Worm (Caenorhabditis elegans): ENCODE measurements around the gene K08D8.5.

- TF ChIP-seq C38D4.7 (GFP tag; optimal IDR thresholded peaks at IDR 0.05) (no peak), odd-2 (tag; optimal IDR thresholded peaks at IDR 0.05) (no peak), gmeb-2 (tag; optimal IDR thresholded peaks at IDR 0.05) (no peak), lim-6 (tag; optimal IDR thresholded peaks at IDR 0.05) (no peak), nhr-11 (tag; optimal IDR thresholded peaks at IDR 0.05) (no peak), nhr-232 (tag; optimal IDR thresholded peaks at IDR 0.05) (no peak), hlh-30 (tag; optimal IDR thresholded peaks at IDR 0.05; ENCODE audit: insufficient read depth) (no peak), fax-1 (tag; optimal IDR thresholded peaks at IDR 0.05) (no peak), Y22D7AL.16 (tag; optimal IDR thresholded peaks at IDR 0.05) (no peak), F13H6.1 (tag; optimal IDR thresholded peaks at IDR 0.05) (no peak), ets-4 (tag; optimal IDR thresholded peaks at IDR 0.05) (no peak)
These were observed 30.7 kb upstream of the K08D8.5 start, which contains the start of gene dct-19 for ce11 chrIV:12942633-12943032.

Measured in whole organism, late embryonic.